Worm (Caenorhabditis elegans) whole organism, mixed stage, embryonic: ENCODE measurements around the gene F52D2.12.
"Not testable (repeated sequence)": the region's sequence is repeated elsewhere in the genome, so short reads cannot be mapped to it uniquely, and the experiment has no call there.

Source experiments
- M03D4.4 ChIP-seq: sonication (generic microtip); optimal IDR thresholded peaks from 2 replicates; lab custom pipeline; 2017; ENCODE audit warnings: mild to moderate bottlenecking, missing genetic modification characterization, missing compliant biosample characterization
- ces-1 ChIP-seq: fragments of 150-350 bp; optimal IDR thresholded peaks from 2 replicates; lab custom pipeline; 2014; ENCODE audit warnings: missing biosample characterization, missing genetic modification reagents, missing genetic modification characterization
- elt-3 ChIP-seq: fragments of 150-350 bp; optimal IDR thresholded peaks from 2 replicates; lab custom pipeline; 2014; ENCODE audit warnings: missing biosample characterization, missing genetic modification characterization
- lin-13 ChIP-seq: fragments of 150-350 bp; optimal IDR thresholded peaks from 2 replicates; lab custom pipeline; 2014; ENCODE audit warnings: missing biosample characterization, missing genetic modification characterization
- lin-32 ChIP-seq: fragments of 200-800 bp; sonication (Bioruptor generic); optimal IDR thresholded peaks from 2 replicates; lab custom pipeline; 2018; ENCODE audit warnings: mild to moderate bottlenecking, missing genetic modification characterization, missing compliant biosample characterization
- nhr-237 ChIP-seq: fragments of 150-350 bp; optimal IDR thresholded peaks from 2 replicates; lab custom pipeline; 2014; ENCODE audit warnings: missing biosample characterization, missing genetic modification characterization
- nhr-28 ChIP-seq: fragments of 150-350 bp; optimal IDR thresholded peaks from 2 replicates; lab custom pipeline; 2014; ENCODE audit warnings: missing biosample characterization, missing genetic modification characterization
- pha-4 ChIP-seq: fragments of 150-350 bp; optimal IDR thresholded peaks from 2 replicates; lab custom pipeline; 2018; ENCODE audit warnings: missing biosample characterization, missing genetic modification reagents, missing genetic modification characterization
- snpc-4 ChIP-seq: fragments of 150-350 bp; optimal IDR thresholded peaks from 2 replicates; lab custom pipeline; 2014; ENCODE audit warnings: missing biosample characterization, missing genetic modification characterization
- unc-62 ChIP-seq: fragments of 150-350 bp; optimal IDR thresholded peaks from 2 replicates; lab custom pipeline; 2014; ENCODE audit warnings: missing biosample characterization, missing genetic modification reagents, missing genetic modification characterization

ce11 chrX:1996014-1996413 is 18.2 kb downstream of the F52D2.12 start:
- TF ChIP-seq pha-4 (tag; lab: Kevin White, UChicago); lin-13 (tag; lab: Kevin White, UChicago); nhr-237; elt-3 (tag; lab: Kevin White, UChicago); lin-32; snpc-4 (tag; lab: Kevin White, UChicago); unc-62 (GFP tag; lab: Kevin White, UChicago); nhr-28 (tag; lab: Kevin White, UChicago); M03D4.4: not testable (repeated sequence)
- peak; percentile 38 for TF ChIP-seq ces-1
